Fruit fly (Drosophila melanogaster) whole organism, adult: ENCODE measurements around the gene CG4393.

ENCODE experiments used
- CG12768 ChIP-seq: fragments of 200-800 bp; sonication (Bioruptor generic); optimal IDR thresholded peaks from 2 replicates; lab custom pipeline; 2017; ENCODE audit warnings: missing biosample characterization, missing genetic modification characterization, mild to moderate bottlenecking, moderate library complexity, missing genetic modification reagents
- CG33017 ChIP-seq: fragments of 200-800 bp; sonication (Bioruptor generic); optimal IDR thresholded peaks from 2 replicates; lab custom pipeline; 2018; ENCODE audit warnings: missing biosample characterization, mild to moderate bottlenecking, missing genetic modification characterization, moderate library complexity
- CG5204 ChIP-seq: fragments of 200-800 bp; sonication (Bioruptor generic); optimal IDR thresholded peaks from 2 replicates; lab custom pipeline; 2016; ENCODE audit warnings: missing biosample characterization, missing genetic modification characterization
- CG7045 ChIP-seq: fragments of 200-800 bp; sonication (Bioruptor generic); optimal IDR thresholded peaks from 2 replicates; lab custom pipeline; 2017; ENCODE audit warnings: missing biosample characterization, mild to moderate bottlenecking, missing genetic modification characterization
- Hr96 ChIP-seq: fragments of 200-800 bp; sonication (Bioruptor generic); optimal IDR thresholded peaks from 2 replicates; lab custom pipeline; 2016; ENCODE audit warnings: missing biosample characterization, missing genetic modification characterization
- Mnt ChIP-seq: fragments of 200-800 bp; sonication (Bioruptor generic); optimal IDR thresholded peaks from 2 replicates; lab custom pipeline; 2016; ENCODE audit warnings: missing biosample characterization, mild to moderate bottlenecking, missing genetic modification characterization
- bab1 ChIP-seq: fragments of 200-800 bp; sonication (Bioruptor generic); optimal IDR thresholded peaks from 3 replicates; lab custom pipeline; 2019; ENCODE audit warnings: missing biosample characterization, mild to moderate bottlenecking, missing genetic modification characterization, moderate library complexity
- kay ChIP-seq: fragments of 200-800 bp; sonication (Bioruptor generic); peaks from one replicate; lab custom pipeline; 2016; ENCODE audit warnings: missing biosample characterization, missing genetic modification characterization, borderline replicate concordance
- pad ChIP-seq: fragments of 200-800 bp; sonication (Bioruptor generic); optimal IDR thresholded peaks from 3 replicates; lab custom pipeline; 2017; ENCODE audit warnings: missing biosample characterization, missing genetic modification characterization, mild to moderate bottlenecking, moderate library complexity, missing genetic modification reagents
- tj ChIP-seq: fragments of 200-800 bp; sonication (Bioruptor generic); optimal IDR thresholded peaks from 3 replicates; lab custom pipeline; 2017; ENCODE audit warnings: missing biosample characterization, mild to moderate bottlenecking, missing genetic modification characterization, moderate library complexity

DNA sequence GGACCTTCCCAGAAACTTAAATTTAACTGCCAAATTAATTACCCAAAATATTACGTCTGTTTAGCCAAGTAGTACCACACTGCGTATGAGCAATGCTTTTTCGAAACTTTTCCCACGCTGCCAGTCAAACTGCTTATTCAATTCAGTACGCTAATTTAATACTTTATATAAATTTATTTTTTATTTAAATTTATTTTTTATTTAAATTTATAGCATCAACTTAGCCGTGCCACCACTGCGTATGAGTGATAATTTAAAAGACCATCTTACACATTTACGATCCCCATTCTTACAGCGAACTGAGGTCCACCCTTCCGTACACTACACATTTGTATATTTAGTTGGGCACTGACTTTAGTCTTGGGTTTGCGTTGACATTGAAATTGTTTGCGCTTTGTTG is 49.0 kb downstream of the CG4393 start:
- peak; percentile 46 for TF ChIP-seq CG12768
- peak; percentile 15 for TF ChIP-seq Hr96
- TF ChIP-seq CG33017 (tag; lab: Kevin White, UChicago): peak; percentile 67
- TF ChIP-seq CG7045 (GFP tag; lab: Kevin White, UChicago): peak; percentile 61
- TF ChIP-seq bab1: no peak
- peak; percentile 82 for TF ChIP-seq kay (GFP tag; lab: Kevin White, UChicago)
- peak; percentile 22 for TF ChIP-seq pad (GFP tag; lab: Kevin White, UChicago)
- no peak for TF ChIP-seq Mnt (GFP tag; lab: Kevin White, UChicago)
- peak; percentile 15 for TF ChIP-seq tj (GFP tag; lab: Kevin White, UChicago)
- TF ChIP-seq CG5204 (GFP tag; lab: Kevin White, UChicago): no peak
